Worm (Caenorhabditis elegans): ENCODE measurements around the gene C50H2.13.

ce11 chrV:9962916-9963315, 36.6 kb downstream of the C50H2.13 start:
- TF ChIP-seq nhr-237 (tag; optimal IDR thresholded peaks at IDR 0.05), result no peak
- no peak for TF ChIP-seq lin-15B (tag; optimal IDR thresholded peaks at IDR 0.05)
- no peak for TF ChIP-seq lin-1 (GFP tag; IDR thresholded peaks at IDR 0.05)
- no peak for TF ChIP-seq ceh-28 (tag; optimal IDR thresholded peaks at IDR 0.05)
- no peak for TF ChIP-seq Y48G9A.11 (GFP tag; IDR thresholded peaks at IDR 0.05)
- TF ChIP-seq fkh-10 (GFP tag; optimal IDR thresholded peaks at IDR 0.05), result no peak
- TF ChIP-seq fos-1 (tag; optimal IDR thresholded peaks at IDR 0.05), result no peak

All from whole organism, L4 larva.